Fruit fly (Drosophila melanogaster): Measurements from ENCODE around the gene CG6013.

The CG6013 gene

DNA sequence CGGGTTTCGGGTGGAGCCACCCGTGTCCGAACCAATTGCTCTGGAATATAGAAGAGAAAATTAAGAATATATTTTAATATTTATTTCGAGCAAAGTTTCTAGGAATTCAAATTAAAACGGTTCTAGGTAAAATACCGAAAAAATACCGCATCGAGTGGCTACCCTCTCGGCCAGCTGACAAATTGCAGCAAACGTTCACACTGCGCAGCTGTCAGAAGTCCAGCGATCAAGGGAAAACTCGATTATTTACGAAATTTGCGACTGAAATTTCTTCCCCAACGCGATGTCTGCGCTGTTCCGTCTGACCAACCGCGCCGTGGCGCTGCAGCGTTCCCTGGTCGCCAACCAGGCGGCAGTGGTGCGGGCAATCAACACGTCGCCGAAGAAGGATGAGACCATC lies 4.1 kb upstream of the CG6013 start, which contains the start of gene NP15.6 (continued):
- TF ChIP-seq pum (GFP tag; optimal IDR thresholded peaks at IDR 0.05) (no peak), prd (optimal IDR thresholded peaks at IDR 0.05) (no peak), prd (GFP tag; IDR thresholded peaks at IDR 0.05) (no peak), CG3281 (GFP tag; optimal IDR thresholded peaks at IDR 0.05) (no peak), CG1832 (GFP tag; optimal IDR thresholded peaks at IDR 0.05) (no peak), PHDP (tag; optimal IDR thresholded peaks at IDR 0.05) (no peak), tup (GFP tag; optimal IDR thresholded peaks at IDR 0.05) (no peak), trem (tag; optimal IDR thresholded peaks at IDR 0.05) (peak; percentile 39), CG3847 (GFP tag; IDR thresholded peaks at IDR 0.05) (0 out of 2 replicates have a peak, but pooled peaks have one; percentile 7), Opbp (GFP tag; IDR thresholded peaks at IDR 0.05; ENCODE audit: partially characterized antibody) (no peak; the same call in 2 of the 3 replicates), p53 (GFP tag; optimal IDR thresholded peaks at IDR 0.05) (no peak), CG17361 (GFP tag; IDR thresholded peaks at IDR 0.05) (no peak), Gsc (GFP tag; IDR thresholded peaks at IDR 0.05) (no peak), CG5180 (GFP tag; optimal IDR thresholded peaks at IDR 0.05) (no peak), Atf-2 (GFP tag; optimal IDR thresholded peaks at IDR 0.05) (no peak), grau (tag; optimal IDR thresholded peaks at IDR 0.05) (no peak), Fer1 (GFP tag; optimal IDR thresholded peaks at IDR 0.05) (peak; percentile 2), MBD-R2 (GFP tag; IDR thresholded peaks at IDR 0.05) (peak; percentile 85), CG4617 (GFP tag; optimal IDR thresholded peaks at IDR 0.05; ENCODE audit: borderline replicate concordance) (peak; percentile 46), BEAF-32 (GFP tag; optimal IDR thresholded peaks at IDR 0.05) (peak; percentile 35), Dll (GFP tag; IDR thresholded peaks at IDR 0.05; ENCODE audit: partially characterized antibody) (0 out of 4 replicates have a peak, but pooled peaks have one; percentile 16), CG9797 (GFP tag; optimal IDR thresholded peaks at IDR 0.05) (peak; percentile 86), CG17612 (GFP tag; IDR thresholded peaks at IDR 0.05) (no peak), tio (GFP tag; optimal IDR thresholded peaks at IDR 0.05) (no peak), CG16815 (GFP tag; optimal IDR thresholded peaks at IDR 0.05) (no peak), CG2129 (GFP tag; IDR thresholded peaks at IDR 0.05; ENCODE audit: partially characterized antibody) (no peak), Sin3A (optimal IDR thresholded peaks at IDR 0.05) (peak; percentile 3), ewg (GFP tag; optimal IDR thresholded peaks at IDR 0.05) (peak; percentile 61), pzg (GFP tag; optimal IDR thresholded peaks at IDR 0.05) (peak; percentile 61), ase (GFP tag; IDR thresholded peaks at IDR 0.05) (no peak), crp (GFP tag; optimal IDR thresholded peaks at IDR 0.05) (peak; percentile 56 to 92)

DNA sequence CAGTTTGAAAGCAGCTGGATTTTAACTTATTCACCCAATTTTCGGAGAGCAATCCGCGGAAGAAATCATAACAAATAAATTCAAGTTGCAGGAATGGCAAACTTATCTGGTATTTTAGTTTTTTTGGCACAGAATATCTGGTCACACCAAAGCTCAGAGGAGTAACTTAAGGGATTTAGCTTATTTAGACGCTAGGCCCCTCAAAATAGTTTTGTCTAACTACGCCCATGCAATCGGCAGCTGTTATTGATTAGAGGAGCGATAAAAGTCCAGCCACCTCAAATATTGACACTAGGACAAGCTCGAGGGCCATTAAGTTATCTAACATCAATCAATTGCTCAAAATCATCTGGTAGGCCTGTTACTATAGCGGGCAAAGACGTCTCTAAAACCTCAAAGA lies 2.5 kb upstream of the CG6013 start, which contains the start of the genes GatA and P5cr:
GatA (minus strand) TSS at position 100 of the 400 bp plus-strand sequence.
P5cr (plus strand) TSS at position 174 of the 400 bp plus-strand sequence.
- TF ChIP-seq CG10959 (GFP tag; IDR thresholded peaks at IDR 0.05): no peak
- TF ChIP-seq Lim3 (GFP tag; IDR thresholded peaks at IDR 0.05): no peak
- TF ChIP-seq CG14667 (GFP tag; IDR thresholded peaks at IDR 0.05): peak; percentile 57
- no peak for TF ChIP-seq eve (GFP tag; optimal IDR thresholded peaks at IDR 0.05)
- TF ChIP-seq Dp (GFP tag; optimal IDR thresholded peaks at IDR 0.05): peak; percentile 30
- TF ChIP-seq sug (tag; optimal IDR thresholded peaks at IDR 0.05): peak; percentile 82
- TF ChIP-seq CG10654 (GFP tag; optimal IDR thresholded peaks at IDR 0.05): peak; percentile 71
- TF ChIP-seq Camta (GFP tag; optimal IDR thresholded peaks at IDR 0.05): peak; percentile 36
- TF ChIP-seq CG1603 (tag; optimal IDR thresholded peaks at IDR 0.05): peak; percentile 79
- TF ChIP-seq Chrac-16 (GFP tag; optimal IDR thresholded peaks at IDR 0.05): peak; percentile 78
- peak; percentile 6 for TF ChIP-seq Jarid2 (GFP tag; optimal IDR thresholded peaks at IDR 0.05)
- 0 out of 3 replicates have a peak, but pooled peaks have one; percentile 11 for TF ChIP-seq C15 (GFP tag; IDR thresholded peaks at IDR 0.05)
- TF ChIP-seq nerfin-2 (GFP tag; IDR thresholded peaks at IDR 0.05; ENCODE audit: partially characterized antibody): no peak
- peak; percentile 72 for TF ChIP-seq wek (GFP tag; optimal IDR thresholded peaks at IDR 0.05)
- peak in 1 of 2 experiments; percentile 78 for TF ChIP-seq crp (GFP tag; optimal IDR thresholded peaks at IDR 0.05)
- no peak for TF ChIP-seq sqz (GFP tag; optimal IDR thresholded peaks at IDR 0.05)
- peak; percentile 68 for TF ChIP-seq en (GFP tag; optimal IDR thresholded peaks at IDR 0.05)
- TF ChIP-seq MTF-1 (GFP tag; optimal IDR thresholded peaks at IDR 0.05; ENCODE audit: borderline replicate concordance): peak; percentile 73
- peak; percentile 53 for TF ChIP-seq CG9727 (GFP tag; optimal IDR thresholded peaks at IDR 0.05)
- TF ChIP-seq gem (tag; optimal IDR thresholded peaks at IDR 0.05): peak; percentile 82
- peak; percentile 98 for TF ChIP-seq Rfx (GFP tag; IDR thresholded peaks at IDR 0.05)
- TF ChIP-seq CG17361 (GFP tag; IDR thresholded peaks at IDR 0.05): peak; percentile 38; the same call in 1 of the 3 replicates

Data from whole organism, embryonic.